Worm (Caenorhabditis elegans): ENCODE data around the gene Y47D3A.14.

The Y47D3A.14 gene

ce11 chrIII:11188132-11188531, 48.5 kb downstream of the Y47D3A.14 start:
- TF ChIP-seq mab-5 (tag; optimal IDR thresholded peaks at IDR 0.05) (no peak), sem-2 (GFP tag; optimal IDR thresholded peaks at IDR 0.05) (no peak), unc-39 (tag; optimal IDR thresholded peaks at IDR 0.05) (no peak), mls-2 (tag; optimal IDR thresholded peaks at IDR 0.05) (no peak), blmp-1 (tag; optimal IDR thresholded peaks at IDR 0.05) (no peak), zip-8 (tag; optimal IDR thresholded peaks at IDR 0.05) (no peak)

Data from whole organism, mixed stage, embryonic.